Worm (Caenorhabditis elegans) whole organism, L2 larva: ENCODE results near the gene srbc-61.
"Not testable (repeated sequence)": the region's sequence is repeated elsewhere in the genome, so short reads cannot be mapped to it uniquely, and the experiment has no call there.

Experiments used
- C34F6.9 ChIP-seq: fragments of 150-350 bp; optimal IDR thresholded peaks from 2 replicates; lab custom pipeline; 2014; ENCODE audit warnings: missing biosample characterization, missing genetic modification characterization
- Y55F3AM.14 ChIP-seq: fragments of 200-800 bp; sonication (Bioruptor generic); optimal IDR thresholded peaks from 2 replicates; lab custom pipeline; 2018; ENCODE audit warnings: mild to moderate bottlenecking, missing genetic modification characterization, missing compliant biosample characterization
- ZK546.5 ChIP-seq: sonication (generic microtip); optimal IDR thresholded peaks from 2 replicates; lab custom pipeline; 2017; ENCODE audit warnings: missing biosample characterization, missing genetic modification characterization
- aly-2 ChIP-seq: fragments of 150-350 bp; optimal IDR thresholded peaks from 2 replicates; lab custom pipeline; 2014; ENCODE audit warnings: missing biosample characterization, missing genetic modification characterization
- ama-1 ChIP-seq: fragments of 150-350 bp; optimal IDR thresholded peaks from 2 replicates; lab custom pipeline; 2018; ENCODE audit warnings: inconsistent platforms
- blmp-1 ChIP-seq: sonication (generic microtip); optimal IDR thresholded peaks from 2 replicates; lab custom pipeline; 2017; ENCODE audit warnings: missing genetic modification characterization, mild to moderate bottlenecking, missing compliant biosample characterization, antibody characterized with exemption, moderate library complexity; ENCODE audit not compliant: insufficient read depth
- crh-2 ChIP-seq: sonication (generic microtip); optimal IDR thresholded peaks from 2 replicates; lab custom pipeline; 2017; ENCODE audit warnings: missing biosample characterization, missing genetic modification characterization
- dmd-4 ChIP-seq: sonication (generic microtip); optimal IDR thresholded peaks from 2 replicates; lab custom pipeline; 2017; ENCODE audit warnings: missing biosample characterization, missing genetic modification characterization
- egl-27 ChIP-seq: sonication (generic microtip); optimal IDR thresholded peaks from 3 replicates; lab custom pipeline; 2017; ENCODE audit warnings: missing biosample characterization, missing genetic modification reagents, missing genetic modification characterization
- elt-1 ChIP-seq: fragments of 150-350 bp; optimal IDR thresholded peaks from 2 replicates; lab custom pipeline; 2014; ENCODE audit warnings: missing biosample characterization, missing genetic modification characterization
- fos-1 ChIP-seq: fragments of 150-350 bp; optimal IDR thresholded peaks from 2 replicates; lab custom pipeline; 2014; ENCODE audit warnings: missing biosample characterization, missing genetic modification characterization
- gmeb-1 ChIP-seq: fragments of 150-350 bp; optimal IDR thresholded peaks from 2 replicates; lab custom pipeline; 2014; ENCODE audit warnings: missing biosample characterization, missing genetic modification characterization
- lin-11 ChIP-seq: fragments of 150-350 bp; sonication (generic microtip); optimal IDR thresholded peaks from 2 replicates; lab custom pipeline; 2014; ENCODE audit warnings: missing biosample characterization, missing genetic modification characterization, inconsistent platforms, mixed read lengths
- lin-39 ChIP-seq: fragments of 150-350 bp; optimal IDR thresholded peaks from 2 replicates; lab custom pipeline; 2014; ENCODE audit warnings: missing biosample characterization, missing genetic modification reagents, missing genetic modification characterization
- lsy-2 ChIP-seq, 2 experiments: fragments of 150-350 bp in 1 of 2; sonication (generic microtip) in 1 of 2; optimal IDR thresholded peaks; 2 replicates each; lab custom pipeline; 2014 to 2017; ENCODE audit warnings: missing biosample characterization in 2 of 2, missing genetic modification characterization in 2 of 2
- mab-5 ChIP-seq: fragments of 150-350 bp; optimal IDR thresholded peaks from 2 replicates; lab custom pipeline; 2014; ENCODE audit warnings: missing biosample characterization, missing genetic modification characterization
- mdl-1 ChIP-seq, 2 experiments: fragments of 150-350 bp in 1 of 2; sonication (generic microtip) in 1 of 2; optimal IDR thresholded peaks; 2 replicates each; lab custom pipeline; 2017; ENCODE audit warnings: missing biosample characterization in 2 of 2, missing genetic modification characterization in 2 of 2
- nhr-10 ChIP-seq: sonication (generic microtip); optimal IDR thresholded peaks from 2 replicates; lab custom pipeline; 2017; ENCODE audit warnings: missing biosample characterization, missing genetic modification characterization
- nhr-129 ChIP-seq: fragments of 150-350 bp; optimal IDR thresholded peaks from 2 replicates; lab custom pipeline; 2014; ENCODE audit warnings: missing biosample characterization, missing genetic modification characterization
- nhr-237 ChIP-seq: fragments of 150-350 bp; optimal IDR thresholded peaks from 2 replicates; lab custom pipeline; 2014; ENCODE audit warnings: missing biosample characterization, missing genetic modification characterization
- nhr-25 ChIP-seq: fragments of 150-350 bp; sonication (generic microtip); optimal IDR thresholded peaks from 3 replicates; lab custom pipeline; 2014; ENCODE audit warnings: missing biosample characterization, missing genetic modification characterization
- nhr-6 ChIP-seq: fragments of 150-350 bp; optimal IDR thresholded peaks from 2 replicates; lab custom pipeline; 2014; ENCODE audit warnings: missing biosample characterization, missing genetic modification characterization
- nhr-77 ChIP-seq: fragments of 150-350 bp; optimal IDR thresholded peaks from 2 replicates; lab custom pipeline; 2014; ENCODE audit warnings: missing biosample characterization, missing genetic modification characterization
- peb-1 ChIP-seq: fragments of 150-350 bp; optimal IDR thresholded peaks from 2 replicates; lab custom pipeline; 2014; ENCODE audit warnings: missing biosample characterization, missing genetic modification characterization
- sma-9 ChIP-seq, 2 experiments: fragments of 150-350 bp in 1 of 2; sonication (generic microtip) in 1 of 2; optimal IDR thresholded peaks; 2 replicates each; lab custom pipeline; 2014 to 2016; ENCODE audit warnings: missing genetic modification characterization in 2 of 2, mild to moderate bottlenecking in 1 of 2, missing biosample characterization in 1 of 2, missing compliant biosample characterization in 1 of 2, missing genetic modification reagents in 1 of 2, moderate library complexity in 1 of 2
- unc-39 ChIP-seq: fragments of 150-350 bp; optimal IDR thresholded peaks from 2 replicates; lab custom pipeline; 2014; ENCODE audit warnings: missing biosample characterization, missing genetic modification characterization
- unc-55 ChIP-seq: fragments of 150-350 bp; sonication (generic microtip); optimal IDR thresholded peaks from 3 replicates; lab custom pipeline; 2014; ENCODE audit warnings: missing biosample characterization, missing genetic modification reagents, missing genetic modification characterization
- ztf-1 ChIP-seq: fragments of 200-800 bp; sonication (Bioruptor generic); conservative IDR thresholded peaks from 2 replicates; pipeline ENCODE4 v1.3.6; 2022; ENCODE audit warnings: missing genetic modification characterization, missing compliant biosample characterization

The srbc-61 gene

DNA sequence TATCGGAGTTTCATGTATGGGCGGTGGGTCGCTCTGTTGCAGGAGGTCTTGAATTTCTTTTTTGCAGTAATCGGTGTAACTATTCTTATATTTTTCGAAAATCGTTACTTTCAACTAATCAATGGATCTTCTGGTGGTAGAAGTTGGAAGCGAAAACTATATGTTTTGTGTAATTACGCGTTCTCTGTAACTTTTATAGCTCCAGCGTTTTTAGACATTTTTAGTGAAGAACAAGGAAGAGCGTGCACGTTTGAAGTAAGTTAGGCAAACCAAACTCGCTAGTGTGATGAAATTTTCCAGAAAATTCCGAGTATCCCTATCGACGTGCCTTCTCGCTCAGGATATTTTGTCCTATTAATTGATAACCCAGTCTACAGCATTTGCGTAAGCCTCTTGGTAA, 37.2 kb upstream of the srbc-61 start, which contains the start of gene srh-154:
Gene srh-154 (plus strand): TSS at position 301 of the 400 bp plus-strand sequence.
- TF ChIP-seq lin-39 (tag; lab: Kevin White, UChicago) (no peak), sma-9 (GFP tag; optimal IDR thresholded peaks at IDR 0.05; lab: Kevin White, UChicago) (no peak), sma-9 (tag; optimal IDR thresholded peaks at IDR 0.05; lab: Kevin White, UChicago) (no peak), peb-1 (tag; lab: Kevin White, UChicago) (no peak), ZK546.5 (tag; lab: Kevin White, UChicago) (no peak), nhr-77 (tag; lab: Kevin White, UChicago) (no peak), C34F6.9 (no peak), mab-5 (tag; lab: Kevin White, UChicago) (no peak), nhr-10 (tag; lab: Kevin White, UChicago) (no peak), crh-2 (tag; lab: Kevin White, UChicago) (no peak), nhr-129 (tag; lab: Kevin White, UChicago) (no peak), gmeb-1 (tag; lab: Kevin White, UChicago) (no peak), aly-2 (tag; lab: Kevin White, UChicago) (no peak)
- TF ChIP-seq, all 48 proteins: peak for 0

DNA sequence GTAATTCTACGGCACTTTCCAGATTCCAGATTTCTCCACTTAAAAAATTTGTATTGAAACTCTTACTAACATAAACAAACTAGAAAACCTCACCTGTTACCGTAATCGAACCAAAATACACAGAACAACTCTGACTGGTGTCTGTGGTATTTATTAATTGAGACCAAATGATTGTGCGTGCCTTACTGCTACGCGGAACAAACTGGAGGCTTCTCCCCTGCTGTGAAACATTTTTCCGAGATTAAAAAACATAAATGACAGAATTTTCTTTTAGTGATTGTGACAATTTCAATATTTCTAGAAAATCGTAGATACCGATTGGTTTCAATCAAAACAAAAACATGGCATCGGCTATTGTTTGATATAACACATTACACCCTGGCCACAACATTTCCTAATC, 26.8 kb upstream of the srbc-61 start:
- no peak for TF ChIP-seq lin-39 (tag; lab: Kevin White, UChicago)
- no peak for TF ChIP-seq peb-1 (tag; lab: Kevin White, UChicago)

DNA sequence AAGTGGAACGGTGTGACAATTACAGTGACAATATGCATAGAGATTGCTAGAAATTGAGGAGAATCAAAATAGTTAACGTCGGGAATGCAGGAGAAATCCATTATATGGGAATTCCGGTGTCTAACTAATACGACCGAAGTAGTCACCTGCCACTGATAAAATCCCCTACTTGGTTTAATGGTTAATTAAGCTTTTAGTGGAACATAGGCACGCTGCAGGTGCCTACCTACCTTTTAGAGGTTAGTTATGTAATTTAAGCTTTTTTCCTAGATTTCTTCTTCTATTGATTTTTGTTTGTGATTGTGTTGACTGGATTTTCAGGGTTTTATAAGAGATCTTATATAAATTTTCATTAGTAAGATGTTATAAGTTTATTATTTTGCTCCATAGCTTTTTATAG, 20.4 kb upstream of the srbc-61 start, which contains the start of gene srh-203:
Gene srh-203 (minus strand): TSS at position 101 of the 400 bp plus-strand sequence.
- not testable (repeated sequence) for TF ChIP-seq Y55F3AM.14 (GFP tag; lab: Kevin White, UChicago); elt-1 (tag; lab: Kevin White, UChicago); ama-1 (lab: Kevin White, UChicago)

DNA sequence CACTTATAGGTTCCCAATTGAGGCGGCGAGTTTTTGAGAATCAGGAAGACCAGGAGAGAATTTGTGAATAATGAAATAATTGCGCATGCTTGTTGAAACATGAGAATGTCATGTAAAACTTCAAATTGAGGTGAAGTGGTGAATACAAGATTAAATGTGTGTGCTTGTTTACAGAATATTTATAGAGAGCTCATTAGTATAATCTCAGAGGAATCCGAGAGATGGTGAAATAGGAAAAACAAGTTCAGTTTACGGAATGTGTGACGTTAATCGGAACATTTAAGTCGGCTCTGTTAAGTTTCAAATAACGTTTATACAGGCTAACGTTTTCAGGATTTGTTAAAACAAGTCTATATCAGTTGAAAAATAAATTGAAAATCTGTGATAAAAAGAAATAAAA, 18.5 kb upstream of the srbc-61 start, which contains the start of gene str-200:
Gene str-200 (minus strand): TSS at position 101 of the 400 bp plus-strand sequence.
- TF ChIP-seq fos-1 (tag; lab: Kevin White, UChicago) (no peak), dmd-4 (tag; lab: Kevin White, UChicago) (no peak), sma-9 (GFP tag; optimal IDR thresholded peaks at IDR 0.05; lab: Kevin White, UChicago) (no peak), sma-9 (tag; optimal IDR thresholded peaks at IDR 0.05; lab: Kevin White, UChicago) (no peak), nhr-237 (tag; lab: Kevin White, UChicago) (no peak), ztf-1 (GFP tag; lab: Robert Waterston, UW) (no peak)

DNA sequence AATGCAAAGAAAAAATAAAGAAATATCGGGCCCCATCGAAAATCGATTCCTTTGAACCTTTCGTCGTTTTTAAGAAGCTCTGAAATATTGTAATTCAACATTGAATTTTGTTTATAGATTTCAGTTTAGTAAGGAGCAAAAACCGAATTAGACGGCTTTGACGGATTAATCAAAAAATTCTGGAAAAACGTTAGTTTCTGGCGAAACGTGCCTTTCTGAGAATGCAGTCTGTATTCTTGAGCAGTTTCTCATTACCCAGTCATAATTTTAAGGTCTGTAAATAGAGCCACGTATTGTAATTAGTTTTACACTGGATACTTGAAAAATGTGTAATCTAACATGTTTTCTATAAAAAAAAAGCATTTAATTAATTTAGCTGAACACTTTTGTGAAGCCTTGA, 16.5 kb upstream of the srbc-61 start, which contains the start of gene srz-48:
Gene srz-48 (minus strand): TSS at position 101 of the 400 bp plus-strand sequence.
- TF ChIP-seq lin-11 (no peak), unc-39 (tag; lab: Kevin White, UChicago) (no peak), nhr-25 (no peak), lsy-2 (tag; optimal IDR thresholded peaks at IDR 0.05; lab: Kevin White, UChicago) (no peak), peb-1 (tag; lab: Kevin White, UChicago) (no peak), egl-27 (tag; lab: Kevin White, UChicago) (no peak), crh-2 (tag; lab: Kevin White, UChicago) (no peak), sma-9 (GFP tag; optimal IDR thresholded peaks at IDR 0.05; lab: Kevin White, UChicago) (no peak), sma-9 (tag; optimal IDR thresholded peaks at IDR 0.05; lab: Kevin White, UChicago) (no peak), blmp-1 (no peak), mdl-1 (tag; optimal IDR thresholded peaks at IDR 0.05; lab: Kevin White, UChicago) (no peak)

DNA sequence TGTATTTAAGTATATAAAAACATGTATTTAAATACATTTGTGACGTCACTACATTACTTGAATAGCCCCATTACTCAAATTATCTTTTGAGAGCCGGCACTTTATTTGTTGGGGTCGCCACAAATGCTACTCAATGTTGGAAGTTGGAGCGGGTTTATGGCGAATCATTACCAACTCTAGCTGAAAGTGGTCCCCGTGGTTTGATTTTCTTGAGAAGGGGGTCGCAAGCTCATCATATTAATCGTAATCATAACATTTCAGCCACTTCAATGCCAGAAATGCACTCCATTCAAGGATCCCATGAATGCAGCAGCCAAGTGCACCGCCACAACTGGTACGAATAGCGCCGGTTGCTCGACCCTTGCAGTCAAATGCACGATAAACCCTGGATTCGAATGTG, 12.3 kb upstream of the srbc-61 start, which contains the start of gene F20E11.7:
Gene F20E11.7 (plus strand): TSS at position 301 of the 400 bp plus-strand sequence.
- not testable (repeated sequence) for TF ChIP-seq nhr-6 (tag; lab: Kevin White, UChicago); unc-55 (GFP tag; lab: Kevin White, UChicago); egl-27 (tag; lab: Kevin White, UChicago)
- TF ChIP-seq, all 48 proteins: peak for 0; not testable (repeated sequence) for 48

DNA sequence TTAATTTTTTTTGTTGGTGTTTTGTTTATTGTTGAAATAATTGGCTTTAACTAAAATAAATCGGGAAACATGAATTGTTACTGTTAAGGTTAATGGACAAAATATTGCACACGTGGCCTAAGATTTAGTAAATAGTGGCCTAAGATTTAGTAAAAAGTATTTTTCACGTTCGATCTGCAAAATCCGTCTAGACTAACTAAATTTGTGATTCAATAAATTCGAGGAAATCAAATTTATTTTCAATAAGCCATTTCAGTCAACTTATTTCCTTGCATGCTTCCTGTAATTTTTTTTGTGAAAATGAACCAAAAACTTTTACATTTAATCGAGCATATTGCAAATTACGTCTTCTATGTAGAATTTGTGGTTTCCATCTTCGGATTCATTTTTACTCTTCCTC, 9.8 kb upstream of the srbc-61 start, which contains the start of gene srw-72:
Gene srw-72 (plus strand): TSS at position 301 of the 400 bp plus-strand sequence.
- TF ChIP-seq blmp-1: no peak
